Fruit fly (Drosophila melanogaster): ENCODE data around the gene CG5938.

The CG5938 gene

DNA sequence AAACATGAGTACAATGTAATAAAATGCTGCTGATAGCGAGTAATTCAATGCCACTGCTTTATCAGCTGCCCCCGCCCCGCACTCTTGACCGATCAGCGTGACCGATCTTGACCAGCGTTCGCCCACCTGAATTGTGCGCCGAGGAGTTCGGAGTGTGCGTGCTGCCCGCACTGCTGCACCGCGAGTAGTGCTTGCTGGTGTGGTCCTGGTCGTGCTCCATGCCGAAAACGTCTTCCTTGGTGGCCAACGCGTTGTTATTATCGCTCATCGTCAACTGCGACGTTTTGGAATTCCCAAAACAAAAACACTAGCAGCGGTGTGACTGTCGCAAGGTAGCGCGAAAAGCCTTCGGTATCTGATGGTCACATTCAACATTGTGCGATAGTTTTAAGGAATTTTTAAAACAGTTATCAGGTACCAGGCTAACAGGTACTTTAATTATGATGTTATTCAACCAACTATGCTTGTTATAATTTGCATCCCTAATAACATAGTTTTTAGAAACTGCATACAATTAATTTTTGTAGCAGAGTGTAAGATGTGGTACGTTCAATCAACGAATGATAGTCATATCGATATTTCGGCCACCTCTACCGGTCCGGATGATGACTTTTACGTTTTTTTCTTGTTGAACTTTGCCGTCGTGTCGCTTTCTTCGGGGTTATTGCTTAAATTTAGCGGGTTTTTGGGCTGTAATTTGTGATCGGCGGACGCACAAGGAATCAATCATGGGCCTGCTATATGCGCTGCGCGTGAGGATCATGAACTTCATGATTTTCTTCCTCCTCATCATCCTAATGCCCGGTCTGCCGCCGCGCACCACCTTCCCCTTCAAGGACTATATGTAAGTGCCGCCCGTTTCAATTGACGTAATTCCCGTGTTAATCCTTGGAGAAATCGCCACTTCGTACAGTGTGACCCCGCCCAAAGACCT, 13.9 kb downstream of the CG5938 start, which contains the start of the genes bigmax and Hmu (continued):
- TF ChIP-seq Blimp-1 (GFP tag; optimal IDR thresholded peaks at IDR 0.05): no peak
- TF ChIP-seq Gug (GFP tag; IDR thresholded peaks at IDR 0.05): peak; percentile 72
- peak; percentile 73 for TF ChIP-seq CG6163 (GFP tag; IDR thresholded peaks at IDR 0.05)
- peak; percentile 80 for TF ChIP-seq Sox15 (GFP tag; optimal IDR thresholded peaks at IDR 0.05)
- TF ChIP-seq CG9139 (GFP tag; optimal IDR thresholded peaks at IDR 0.05): no peak
- TF ChIP-seq fkh (GFP tag; optimal IDR thresholded peaks at IDR 0.05): peak; percentile 31
- TF ChIP-seq topi (GFP tag; optimal IDR thresholded peaks at IDR 0.05): peak; percentile 77
- peak; percentile 85 for TF ChIP-seq eg (GFP tag; IDR thresholded peaks at IDR 0.05)
- TF ChIP-seq CG6792 (GFP tag; optimal IDR thresholded peaks at IDR 0.05): peak; percentile 55
- TF ChIP-seq CG1621 (tag; optimal IDR thresholded peaks at IDR 0.05): peak; percentile 90
- peak; percentile 82 for TF ChIP-seq Hr4 (GFP tag; optimal IDR thresholded peaks at IDR 0.05)
- peak; percentile 62 for TF ChIP-seq CG8319 (GFP tag; optimal IDR thresholded peaks at IDR 0.05)
- TF ChIP-seq CG15336 (GFP tag; IDR thresholded peaks at IDR 0.05): peak; percentile 40; the same call in 1 of the 2 replicates
- peak; percentile 72 for TF ChIP-seq Met (GFP tag; optimal IDR thresholded peaks at IDR 0.05)
- peak; percentile 41; the same call in 1 of the 2 replicates for TF ChIP-seq CG11294 (GFP tag; IDR thresholded peaks at IDR 0.05)
- TF ChIP-seq Lpt (GFP tag; optimal IDR thresholded peaks at IDR 0.05): peak; percentile 65
- no peak for TF ChIP-seq Sox102F (GFP tag; optimal IDR thresholded peaks at IDR 0.05)
- TF ChIP-seq Eip75B (GFP tag; optimal IDR thresholded peaks at IDR 0.05): peak; percentile 81
- TF ChIP-seq CG16779 (tag; optimal IDR thresholded peaks at IDR 0.05): no peak
- TF ChIP-seq Sox14 (GFP tag; optimal IDR thresholded peaks at IDR 0.05): peak; percentile 88
- no peak for TF ChIP-seq CG6808 (GFP tag; optimal IDR thresholded peaks at IDR 0.05)
- TF ChIP-seq CG32006 (GFP tag; optimal IDR thresholded peaks at IDR 0.05): peak; percentile 77
- TF ChIP-seq fd85E (GFP tag; optimal IDR thresholded peaks at IDR 0.05): no peak
- TF ChIP-seq CG6276 (GFP tag; optimal IDR thresholded peaks at IDR 0.05): no peak
- peak; percentile 54 for TF ChIP-seq CG4318 (GFP tag; optimal IDR thresholded peaks at IDR 0.05)
- TF ChIP-seq CG11902 (GFP tag; optimal IDR thresholded peaks at IDR 0.05): peak; percentile 71
- TF ChIP-seq CG6854 (GFP tag; optimal IDR thresholded peaks at IDR 0.05): no peak
- TF ChIP-seq net (GFP tag; optimal IDR thresholded peaks at IDR 0.05): peak; percentile 30
- peak; percentile 73 for TF ChIP-seq CG3032 (tag; optimal IDR thresholded peaks at IDR 0.05)
- peak; percentile 80 for TF ChIP-seq CG3919 (GFP tag; optimal IDR thresholded peaks at IDR 0.05)
- TF ChIP-seq Smox (GFP tag; optimal IDR thresholded peaks at IDR 0.05): peak; percentile 79
- peak; percentile 92 for TF ChIP-seq CG31627 (GFP tag; optimal IDR thresholded peaks at IDR 0.05)
- peak; percentile 71 for TF ChIP-seq CG34406 (GFP tag; optimal IDR thresholded peaks at IDR 0.05)

DNA sequence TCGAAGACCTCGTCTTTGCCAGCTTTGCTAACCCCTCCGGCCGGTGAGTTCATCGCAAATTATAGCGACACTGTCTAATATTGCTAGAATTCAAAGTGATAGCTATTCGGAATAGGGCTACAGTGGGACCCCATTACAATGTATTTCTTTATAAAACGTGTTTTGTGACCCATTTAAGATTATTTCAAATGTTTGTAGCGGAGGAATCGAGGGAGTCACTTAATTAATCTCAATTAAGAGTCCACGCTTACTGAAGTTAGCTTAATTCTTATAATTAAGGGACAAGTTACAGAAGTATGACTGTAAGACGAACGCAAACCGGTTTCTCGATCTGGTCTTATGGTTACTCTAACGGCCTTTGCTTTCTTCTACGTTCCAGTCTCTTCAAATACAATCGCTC, 15.0 kb downstream of the CG5938 start:
- TF ChIP-seq CG3032 (tag; optimal IDR thresholded peaks at IDR 0.05) (no peak), CG15336 (GFP tag; IDR thresholded peaks at IDR 0.05) (peak; percentile 63; the same call in 1 of the 2 replicates), CG6276 (GFP tag; optimal IDR thresholded peaks at IDR 0.05) (peak; percentile 43), CG6163 (GFP tag; IDR thresholded peaks at IDR 0.05) (peak; percentile 68; the same call in 2 of the 3 replicates), Lpt (GFP tag; optimal IDR thresholded peaks at IDR 0.05) (no peak), CG3919 (GFP tag; optimal IDR thresholded peaks at IDR 0.05) (peak; percentile 44), achi (GFP tag; optimal IDR thresholded peaks at IDR 0.05) (no peak), Gug (GFP tag; IDR thresholded peaks at IDR 0.05) (0 out of 2 replicates have a peak, but pooled peaks have one; percentile 17), Eip75B (GFP tag; optimal IDR thresholded peaks at IDR 0.05) (no peak), topi (GFP tag; optimal IDR thresholded peaks at IDR 0.05) (no peak), CG9139 (GFP tag; optimal IDR thresholded peaks at IDR 0.05) (no peak), salr (GFP tag; optimal IDR thresholded peaks at IDR 0.05) (no peak), Sox15 (GFP tag; optimal IDR thresholded peaks at IDR 0.05) (no peak), Sox102F (GFP tag; optimal IDR thresholded peaks at IDR 0.05) (no peak), eg (GFP tag; IDR thresholded peaks at IDR 0.05) (peak; percentile 74), CG34406 (GFP tag; optimal IDR thresholded peaks at IDR 0.05) (no peak), CG11902 (GFP tag; optimal IDR thresholded peaks at IDR 0.05) (no peak), CG11294 (GFP tag; IDR thresholded peaks at IDR 0.05) (no peak), Hr4 (GFP tag; optimal IDR thresholded peaks at IDR 0.05) (peak; percentile 36), spab (GFP tag; optimal IDR thresholded peaks at IDR 0.05) (no peak), Smox (GFP tag; optimal IDR thresholded peaks at IDR 0.05) (no peak), acj6 (GFP tag; optimal IDR thresholded peaks at IDR 0.05) (peak; percentile 4), CG6854 (GFP tag; optimal IDR thresholded peaks at IDR 0.05) (no peak), Eip78C (GFP tag) (peak; percentile 70), pdm3 (GFP tag; optimal IDR thresholded peaks at IDR 0.05) (peak; percentile 26), lz (GFP tag; optimal IDR thresholded peaks at IDR 0.05) (no peak), dsx (GFP tag; optimal IDR thresholded peaks at IDR 0.05; ENCODE audit: poor library complexity, severe bottlenecking) (no peak), svp (GFP tag) (peak; percentile 31), CG1621 (tag; optimal IDR thresholded peaks at IDR 0.05) (no peak), Hr39 (GFP tag; optimal IDR thresholded peaks at IDR 0.05) (peak; percentile 11), dac (GFP tag; optimal IDR thresholded peaks at IDR 0.05) (no peak), CG7368 (GFP tag; optimal IDR thresholded peaks at IDR 0.05) (no peak), fd85E (GFP tag; optimal IDR thresholded peaks at IDR 0.05) (no peak), Sox14 (GFP tag; optimal IDR thresholded peaks at IDR 0.05) (peak; percentile 44)

Data from whole organism, prepupa.